Fruit fly (Drosophila melanogaster): ENCODE results near the gene wkd.

The wkd gene

dm6 chr3R:11589764-11590358 lies 8.5 kb downstream of the wkd start, which contains the start of gene CG6791 (continued):
- TF ChIP-seq sna (GFP tag; IDR thresholded peaks at IDR 0.05; ENCODE audit: partially characterized antibody) (peak; percentile 78), CG16813 (GFP tag; IDR thresholded peaks at IDR 0.05; ENCODE audit: partially characterized antibody) (peak; percentile 84), Dek (tag; optimal IDR thresholded peaks at IDR 0.05) (no peak), CG10543 (GFP tag; optimal IDR thresholded peaks at IDR 0.05) (no peak), hbn (GFP tag; IDR thresholded peaks at IDR 0.05; ENCODE audit: partially characterized antibody) (peak; percentile 88), CG34224 (GFP tag; IDR thresholded peaks at IDR 0.05; ENCODE audit: partially characterized antibody) (peak; percentile 81), fd102C (GFP tag; optimal IDR thresholded peaks at IDR 0.05) (no peak), CG18619 (GFP tag; optimal IDR thresholded peaks at IDR 0.05) (no peak), CG13123 (GFP tag; optimal IDR thresholded peaks at IDR 0.05) (no peak), YL-1 (GFP tag; optimal IDR thresholded peaks at IDR 0.05) (peak; percentile 92), Ptx1 (GFP tag; IDR thresholded peaks at IDR 0.05) (peak; percentile 21; the same call in 1 of the 2 replicates), CG34376 (GFP tag; optimal IDR thresholded peaks at IDR 0.05) (no peak), CrebB (tag; optimal IDR thresholded peaks at IDR 0.05) (no peak), BEAF-32 (GFP tag; optimal IDR thresholded peaks at IDR 0.05) (peak; percentile 89), trem (tag; optimal IDR thresholded peaks at IDR 0.05) (peak; percentile 47), gsb (GFP tag; IDR thresholded peaks at IDR 0.05) (no peak), CG18599 (GFP tag; optimal IDR thresholded peaks at IDR 0.05) (no peak), Dp (GFP tag; optimal IDR thresholded peaks at IDR 0.05) (peak; percentile 97), HLH4C (GFP tag; IDR thresholded peaks at IDR 0.05; ENCODE audit: partially characterized antibody) (peak; percentile 75), crp (GFP tag; optimal IDR thresholded peaks at IDR 0.05) (no peak), eyg (GFP tag; optimal IDR thresholded peaks at IDR 0.05) (no peak), CG17385 (GFP tag; optimal IDR thresholded peaks at IDR 0.05) (no peak), CG2129 (GFP tag; IDR thresholded peaks at IDR 0.05; ENCODE audit: partially characterized antibody) (peak; percentile 57; the same call in 1 of the 2 replicates), Ets65A (GFP tag) (no peak), Spps (tag; optimal IDR thresholded peaks at IDR 0.05) (no peak), mld (GFP tag; IDR thresholded peaks at IDR 0.05; ENCODE audit: partially characterized antibody) (peak; percentile 71; the same call in 2 of the 3 replicates), E2f2 (GFP tag; IDR thresholded peaks at IDR 0.05) (peak; percentile 99), tgo (GFP tag; IDR thresholded peaks at IDR 0.05) (no peak), seq (GFP tag; IDR thresholded peaks at IDR 0.05) (no peak), Sin3A (optimal IDR thresholded peaks at IDR 0.05) (peak; percentile 51), CG2678 (tag; optimal IDR thresholded peaks at IDR 0.05) (no peak), CG15011 (GFP tag; optimal IDR thresholded peaks at IDR 0.05) (no peak), CG1024 (GFP tag; IDR thresholded peaks at IDR 0.05) (no peak), chinmo (GFP tag; IDR thresholded peaks at IDR 0.05; ENCODE audit: partially characterized antibody) (peak; percentile 84; the same call in 3 of the 4 replicates), CG8388 (GFP tag; optimal IDR thresholded peaks at IDR 0.05) (no peak), ken (GFP tag; IDR thresholded peaks at IDR 0.05) (no peak), CG4820 (GFP tag; optimal IDR thresholded peaks at IDR 0.05) (no peak), CG42726 (GFP tag; IDR thresholded peaks at IDR 0.05; ENCODE audit: partially characterized antibody) (peak; percentile 89), ttk (GFP tag; IDR thresholded peaks at IDR 0.05) (no peak), toy (GFP tag; IDR thresholded peaks at IDR 0.05) (no peak), CG7987 (GFP tag; optimal IDR thresholded peaks at IDR 0.05) (no peak), CG11093 (GFP tag; IDR thresholded peaks at IDR 0.05) (no peak), CG9437 (GFP tag; optimal IDR thresholded peaks at IDR 0.05) (no peak), CG31441 (GFP tag; IDR thresholded peaks at IDR 0.05) (no peak), CG6175 (GFP tag; IDR thresholded peaks at IDR 0.05) (no peak), CG30431 (GFP tag; optimal IDR thresholded peaks at IDR 0.05) (no peak), CG14710 (tag; optimal IDR thresholded peaks at IDR 0.05) (peak; percentile 41), CG15514 (GFP tag; optimal IDR thresholded peaks at IDR 0.05) (peak; percentile 57), Sry-δ (GFP tag; optimal IDR thresholded peaks at IDR 0.05) (peak; percentile 74)

Data from whole organism, embryonic.